Worm (Caenorhabditis elegans): ENCODE measurements around the gene nhr-130.

- no peak for TF ChIP-seq ama-1 (optimal IDR thresholded peaks at IDR 0.05)
- TF ChIP-seq hmbx-1 (tag; optimal IDR thresholded peaks at IDR 0.05) = no peak
- TF ChIP-seq pes-1 (GFP tag; IDR thresholded peaks at IDR 0.05) = no peak
- TF ChIP-seq hnd-1 (tag; optimal IDR thresholded peaks at IDR 0.05) = no peak
- TF ChIP-seq F13C5.2 (tag; optimal IDR thresholded peaks at IDR 0.05) = no peak
- TF ChIP-seq scrt-1 (GFP tag; IDR thresholded peaks at IDR 0.05) = no peak
Measured at ce11 chrV:439183-439749, 43.9 kb downstream of the nhr-130 start.

Data from whole organism, early embryonic.